Worm (Caenorhabditis elegans) whole organism, midembryonic: Measurements from ENCODE around the gene ZK228.4.

Source experiments
- T22C8.4 ChIP-seq: fragments of 200-800 bp; sonication (Bioruptor generic); IDR thresholded peaks from 2 replicates; pipeline ENCODE4 v1.3.6; 2022; ENCODE audit warnings: missing genetic modification characterization, missing compliant biosample characterization
- cog-1 ChIP-seq: sonication (generic microtip); optimal IDR thresholded peaks from 2 replicates; lab custom pipeline; 2016; ENCODE audit warnings: missing genetic modification characterization, missing compliant biosample characterization
- flt-1 ChIP-seq: fragments of 200-800 bp; sonication (Bioruptor generic); IDR thresholded peaks from 2 replicates; pipeline ENCODE4 v1.3.6; 2022; ENCODE audit warnings: missing genetic modification characterization, missing compliant biosample characterization
- klf-2 ChIP-seq: fragments of 200-800 bp; sonication (Bioruptor generic); conservative IDR thresholded peaks from 2 replicates; pipeline ENCODE4 v1.3.6; 2022; ENCODE audit warnings: missing genetic modification reagents, missing genetic modification characterization, missing compliant biosample characterization
- med-1 ChIP-seq: sonication (generic microtip); optimal IDR thresholded peaks from 2 replicates; lab custom pipeline; 2017; ENCODE audit warnings: missing genetic modification characterization, mild to moderate bottlenecking, missing compliant biosample characterization, antibody characterized with exemption, missing genetic modification reagents; ENCODE audit not compliant: insufficient read depth
- ref-1 ChIP-seq: fragments of 200-800 bp; sonication (Bioruptor generic); conservative IDR thresholded peaks from 2 replicates; pipeline ENCODE4 v1.3.6; 2022; ENCODE audit warnings: missing genetic modification reagents, missing genetic modification characterization, missing compliant biosample characterization
- tab-1 ChIP-seq: fragments of 200-800 bp; sonication (Bioruptor generic); IDR thresholded peaks from 2 replicates; pipeline ENCODE4 v1.3.6; 2022; ENCODE audit warnings: missing genetic modification characterization, missing compliant biosample characterization
- ztf-23 ChIP-seq: fragments of 200-800 bp; sonication (Bioruptor generic); IDR thresholded peaks from 2 replicates; pipeline ENCODE4 v1.3.6; 2022; ENCODE audit warnings: missing genetic modification reagents, missing genetic modification characterization, missing compliant biosample characterization
- ztf-29 ChIP-seq: fragments of 200-800 bp; sonication (Bioruptor generic); IDR thresholded peaks from 2 replicates; pipeline ENCODE4 v1.3.6; 2022; ENCODE audit warnings: missing genetic modification reagents, missing genetic modification characterization, missing compliant biosample characterization

Gene ZK228.4

DNA sequence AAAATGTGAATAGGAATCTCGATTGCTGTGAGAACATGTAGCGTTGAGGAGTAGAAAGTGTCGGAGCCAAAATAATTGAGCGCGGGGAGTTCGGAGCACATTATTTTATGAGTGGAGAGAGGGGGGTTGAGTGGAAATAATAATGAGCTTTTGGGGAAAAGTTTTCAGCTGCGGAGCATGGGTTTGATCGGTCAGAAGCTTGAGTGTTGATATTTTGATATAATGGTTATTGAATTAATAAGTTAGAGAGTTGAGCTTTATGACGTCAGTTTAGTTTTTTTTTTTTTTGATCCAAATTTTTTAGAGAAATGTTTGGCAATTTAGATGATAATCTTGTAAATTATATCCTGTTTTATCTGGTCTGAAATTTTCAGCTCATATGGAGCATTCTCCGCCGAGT, 17.6 kb downstream of the ZK228.4 start, which contains the start of gene srh-178:
srh-178 (minus strand) TSS at position 101 of the 400 bp plus-strand sequence.
- TF ChIP-seq cog-1 (tag; lab: Kevin White, UChicago) (no peak), tab-1 (GFP tag; lab: Robert Waterston, UW) (no peak), flt-1 (GFP tag; lab: Robert Waterston, UW) (no peak), ref-1 (GFP tag; lab: Robert Waterston, UW) (no peak), klf-2 (GFP tag; lab: Robert Waterston, UW) (no peak), ztf-29 (GFP tag; lab: Robert Waterston, UW) (no peak), ztf-23 (GFP tag; lab: Robert Waterston, UW) (no peak), T22C8.4 (GFP tag; lab: Robert Waterston, UW) (no peak), med-1 (GFP tag; lab: Kevin White, UChicago) (no peak)

DNA sequence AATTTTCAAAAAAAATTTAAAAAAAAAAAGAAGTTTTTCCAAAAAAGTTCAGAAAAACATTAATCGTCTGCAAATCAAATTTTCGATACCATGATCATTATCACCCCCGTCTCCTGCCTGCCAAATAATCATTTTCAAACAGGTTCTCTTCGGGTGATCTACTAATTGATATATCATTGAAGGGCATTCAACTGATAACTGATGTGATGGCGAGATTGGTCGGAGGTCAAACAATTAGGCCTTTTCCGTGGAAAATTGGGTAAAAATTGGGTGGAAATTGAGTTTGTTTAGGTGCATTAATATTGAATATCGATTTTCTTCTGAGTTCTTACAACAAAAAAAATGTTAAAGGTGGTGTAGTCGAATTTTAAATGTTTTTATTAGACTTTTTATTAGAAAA, 24.6 kb downstream of the ZK228.4 start, which contains the start of gene Y51A2D.18:
Y51A2D.18 (minus strand) TSS at position 101 of the 400 bp plus-strand sequence.
- no peak for TF ChIP-seq T22C8.4 (GFP tag; lab: Robert Waterston, UW)
- no peak for TF ChIP-seq ztf-29 (GFP tag; lab: Robert Waterston, UW)
- TF ChIP-seq tab-1 (GFP tag; lab: Robert Waterston, UW): no peak
- no peak for TF ChIP-seq ztf-23 (GFP tag; lab: Robert Waterston, UW)
- TF ChIP-seq med-1 (GFP tag; lab: Kevin White, UChicago): no peak

DNA sequence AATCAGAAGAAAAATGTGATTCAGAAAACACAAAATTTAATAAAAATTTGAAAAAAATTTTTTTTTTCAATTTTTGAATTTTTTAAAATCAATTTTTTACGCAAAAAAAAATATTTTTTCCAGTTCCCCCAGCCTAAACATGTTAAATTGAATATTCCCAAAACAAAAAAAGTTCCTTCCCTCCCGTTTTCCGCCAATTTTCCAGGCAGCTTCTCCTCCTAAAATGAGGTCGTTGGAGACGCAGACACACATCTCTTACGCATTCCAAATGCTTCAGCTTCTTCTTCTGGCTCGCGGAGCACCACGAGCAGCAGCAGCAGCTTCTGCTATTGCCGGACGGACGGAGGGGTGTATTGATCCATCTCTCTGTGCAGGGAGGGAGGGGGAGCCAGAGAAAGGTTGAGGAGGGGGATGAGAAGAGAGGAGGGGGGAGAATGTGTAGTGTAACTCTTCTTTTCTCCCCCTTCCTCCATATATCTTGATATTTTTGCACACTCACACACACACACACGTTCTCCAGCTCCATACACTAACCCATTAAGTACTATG, 27.8 kb downstream of the ZK228.4 start:
- TF ChIP-seq klf-2 (GFP tag; lab: Robert Waterston, UW) (no peak), tab-1 (GFP tag; lab: Robert Waterston, UW) (0 out of 2 replicates have a peak, but pooled peaks have one; percentile 4), T22C8.4 (GFP tag; lab: Robert Waterston, UW) (peak; percentile 66), ztf-23 (GFP tag; lab: Robert Waterston, UW) (0 out of 2 replicates have a peak, but pooled peaks have one; percentile 60), med-1 (GFP tag; lab: Kevin White, UChicago) (no peak), ref-1 (GFP tag; lab: Robert Waterston, UW) (no peak), flt-1 (GFP tag; lab: Robert Waterston, UW) (no peak), ztf-29 (GFP tag; lab: Robert Waterston, UW) (no peak), cog-1 (tag; lab: Kevin White, UChicago) (peak; percentile 8)

DNA sequence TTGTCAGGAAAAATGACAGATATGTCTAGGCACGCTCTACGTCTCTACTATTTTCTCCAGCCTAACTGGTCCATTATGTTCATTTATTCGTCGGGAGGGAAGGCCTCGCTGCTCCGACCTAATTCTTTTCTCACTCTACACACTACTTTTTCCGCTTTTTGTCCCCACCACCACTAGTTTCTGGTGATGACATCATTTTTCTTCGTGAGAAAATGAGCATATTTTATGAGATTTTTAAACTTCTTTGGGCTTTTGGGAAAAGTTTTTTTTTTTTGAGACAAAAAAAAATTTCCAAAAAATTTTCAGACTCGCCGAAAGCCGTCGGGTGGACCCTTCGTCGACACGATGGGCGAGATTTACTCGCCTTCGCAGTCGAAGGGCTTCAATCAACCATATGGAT, 29.4 kb downstream of the ZK228.4 start, which contains the start of gene slo-1:
slo-1 (plus strand) TSS at position 301 of the 400 bp plus-strand sequence.
- no peak for TF ChIP-seq ztf-29 (GFP tag; lab: Robert Waterston, UW)

DNA sequence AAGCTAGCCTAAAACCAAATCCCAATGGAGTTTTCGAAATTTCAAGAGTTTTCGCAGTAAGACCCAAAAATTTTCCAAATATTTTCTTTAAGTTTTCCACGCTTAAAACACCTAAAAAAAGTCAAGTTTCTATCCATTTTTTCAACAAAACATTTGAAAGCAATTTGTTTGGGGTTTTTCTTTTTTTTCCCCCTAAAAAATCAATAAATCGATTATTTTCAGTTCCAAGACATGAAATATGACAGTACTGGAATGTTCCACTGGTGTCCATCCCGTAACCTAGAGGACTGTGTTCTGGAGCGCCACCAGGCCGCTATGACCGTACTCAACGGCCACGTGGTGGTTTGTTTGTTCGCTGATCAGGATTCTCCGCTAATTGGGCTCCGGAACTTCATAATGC, 42.0 kb downstream of the ZK228.4 start:
- TF ChIP-seq T22C8.4 (GFP tag; lab: Robert Waterston, UW) (0 out of 2 replicates have a peak, but pooled peaks have one; percentile 30), ztf-29 (GFP tag; lab: Robert Waterston, UW) (no peak), med-1 (GFP tag; lab: Kevin White, UChicago) (no peak)

DNA sequence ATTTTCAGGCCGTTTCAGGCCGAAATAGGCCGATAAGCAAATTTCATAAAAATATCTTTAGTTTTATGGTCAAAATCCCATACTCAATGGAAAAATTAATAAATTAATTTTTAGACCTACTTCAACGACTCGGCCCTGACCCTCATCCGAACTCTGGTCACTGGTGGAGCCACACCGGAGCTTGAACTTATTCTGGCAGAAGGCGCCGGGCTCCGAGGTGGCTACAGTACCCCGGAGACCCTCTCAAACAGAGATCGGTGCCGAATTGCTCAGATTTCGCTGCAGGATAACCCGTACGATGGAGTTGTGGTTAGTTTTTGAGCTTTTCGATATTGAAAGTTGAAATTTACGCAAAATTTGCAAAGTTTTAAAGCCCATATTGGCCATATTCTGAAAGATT, 44.2 kb downstream of the ZK228.4 start:
- TF ChIP-seq cog-1 (tag; lab: Kevin White, UChicago): no peak

DNA sequence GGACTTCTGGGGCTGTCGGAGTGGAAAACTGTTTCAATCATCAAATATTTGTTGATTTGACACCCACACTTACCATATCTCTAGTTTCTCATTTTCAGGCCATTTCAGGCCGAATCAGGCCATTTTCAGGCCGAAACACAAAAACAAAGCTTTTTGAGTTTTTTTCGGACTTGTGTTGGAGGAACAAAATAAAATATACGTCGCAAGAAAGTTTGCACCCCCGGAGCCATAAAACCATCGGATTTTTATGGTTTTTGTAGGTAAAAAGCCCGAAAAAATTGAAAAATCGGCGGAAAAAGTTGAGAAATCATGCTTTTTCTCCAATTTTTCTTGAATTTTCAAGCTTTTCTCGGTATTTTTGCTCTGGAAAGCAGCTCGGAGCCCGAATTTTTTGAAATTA, 46.0 kb downstream of the ZK228.4 start, which contains the start of gene Y51A2D.1:
Y51A2D.1 (plus strand) TSS at position 301 of the 400 bp plus-strand sequence.
- TF ChIP-seq ref-1 (GFP tag; lab: Robert Waterston, UW) (no peak), T22C8.4 (GFP tag; lab: Robert Waterston, UW) (no peak), ztf-23 (GFP tag; lab: Robert Waterston, UW) (no peak), med-1 (GFP tag; lab: Kevin White, UChicago) (no peak), cog-1 (tag; lab: Kevin White, UChicago) (no peak), flt-1 (GFP tag; lab: Robert Waterston, UW) (no peak), ztf-29 (GFP tag; lab: Robert Waterston, UW) (no peak), tab-1 (GFP tag; lab: Robert Waterston, UW) (no peak), klf-2 (GFP tag; lab: Robert Waterston, UW) (no peak)

DNA sequence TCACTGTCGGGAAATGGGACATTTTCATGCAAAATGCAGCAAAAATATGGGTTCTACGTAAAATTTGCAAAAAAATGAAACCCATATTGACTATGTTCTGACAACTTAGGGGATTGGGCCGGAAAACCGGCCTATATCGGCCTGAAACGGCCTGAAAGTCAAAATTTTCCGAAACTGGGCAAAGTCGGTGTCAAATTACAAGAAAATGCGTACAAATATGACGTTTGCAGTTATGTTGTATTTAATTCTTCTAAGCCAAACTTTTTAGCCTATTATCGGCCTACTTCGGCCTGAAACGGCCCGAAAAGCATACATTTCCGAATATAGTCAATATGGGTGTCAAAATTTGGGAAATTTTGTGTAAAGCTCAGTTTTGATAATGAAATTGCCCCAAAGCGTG, 49.3 kb downstream of the ZK228.4 start:
- TF ChIP-seq ztf-29 (GFP tag; lab: Robert Waterston, UW): no peak
- TF ChIP-seq ref-1 (GFP tag; lab: Robert Waterston, UW): no peak
- no peak for TF ChIP-seq med-1 (GFP tag; lab: Kevin White, UChicago)
- TF ChIP-seq tab-1 (GFP tag; lab: Robert Waterston, UW): no peak
- no peak for TF ChIP-seq T22C8.4 (GFP tag; lab: Robert Waterston, UW)
- TF ChIP-seq cog-1 (tag; lab: Kevin White, UChicago): no peak
- no peak for TF ChIP-seq klf-2 (GFP tag; lab: Robert Waterston, UW)
- no peak for TF ChIP-seq flt-1 (GFP tag; lab: Robert Waterston, UW)
- no peak for TF ChIP-seq ztf-23 (GFP tag; lab: Robert Waterston, UW)
